Worm (Caenorhabditis elegans) whole organism, L3 larva: Measurements from ENCODE around the gene R08C7.8.

Source experiments
- R02D3.7 ChIP-seq: fragments of 150-350 bp; optimal IDR thresholded peaks from 2 replicates; lab custom pipeline; 2014; ENCODE audit warnings: missing biosample characterization, missing genetic modification characterization
- ZK546.5 ChIP-seq: sonication (generic microtip); optimal IDR thresholded peaks from 2 replicates; lab custom pipeline; 2017; ENCODE audit warnings: missing biosample characterization, missing genetic modification characterization
- ama-1 ChIP-seq: fragments of 150-350 bp; optimal IDR thresholded peaks from 2 replicates; lab custom pipeline; 2018
- ceh-82 ChIP-seq: fragments of 150-350 bp; optimal IDR thresholded peaks from 2 replicates; lab custom pipeline; 2014; ENCODE audit warnings: missing biosample characterization, missing genetic modification characterization
- ceh-9 ChIP-seq: sonication (generic microtip); optimal IDR thresholded peaks from 2 replicates; lab custom pipeline; 2018; ENCODE audit warnings: missing biosample characterization, missing genetic modification characterization
- daf-12 ChIP-seq: fragments of 150-350 bp; optimal IDR thresholded peaks from 2 replicates; lab custom pipeline; 2014; ENCODE audit warnings: missing biosample characterization, missing genetic modification reagents, missing genetic modification characterization
- egl-27 ChIP-seq: sonication (generic microtip); optimal IDR thresholded peaks from 4 replicates; lab custom pipeline; 2017; ENCODE audit warnings: missing biosample characterization, missing genetic modification reagents, missing genetic modification characterization
- egl-5 ChIP-seq: fragments of 150-350 bp; optimal IDR thresholded peaks from 2 replicates; lab custom pipeline; 2017; ENCODE audit warnings: missing biosample characterization, missing genetic modification reagents, missing genetic modification characterization, inconsistent platforms
- elt-1 ChIP-seq: fragments of 150-350 bp; optimal IDR thresholded peaks from 2 replicates; lab custom pipeline; 2014; ENCODE audit warnings: missing biosample characterization, missing genetic modification characterization
- elt-2 ChIP-seq: sonication (generic microtip); optimal IDR thresholded peaks from 2 replicates; lab custom pipeline; 2016; ENCODE audit warnings: missing genetic modification reagents, mild to moderate bottlenecking, missing genetic modification characterization, missing compliant biosample characterization
- elt-3 ChIP-seq, 3 experiments: fragments of 150-350 bp in 1 of 3; sonication (generic microtip) in 2 of 3; optimal IDR thresholded peaks; 2 replicates in 2 of 3; 4 replicates in 1 of 3; lab custom pipeline; 2014 to 2017; ENCODE audit warnings: missing biosample characterization in 3 of 3, missing genetic modification characterization in 3 of 3
- eor-1 ChIP-seq, 2 experiments: fragments of 150-350 bp; optimal IDR thresholded peaks; 2 replicates each; lab custom pipeline; 2014 to 2018; ENCODE audit warnings: missing biosample characterization in 2 of 2, missing genetic modification characterization in 2 of 2
- fos-1 ChIP-seq: fragments of 150-350 bp; optimal IDR thresholded peaks from 2 replicates; lab custom pipeline; 2014; ENCODE audit warnings: missing biosample characterization, missing genetic modification characterization
- hmg-11 ChIP-seq: sonication (generic microtip); optimal IDR thresholded peaks from 2 replicates; lab custom pipeline; 2016; ENCODE audit warnings: missing genetic modification characterization, missing compliant biosample characterization
- jun-1 ChIP-seq: fragments of 150-350 bp; optimal IDR thresholded peaks from 2 replicates; lab custom pipeline; 2014; ENCODE audit warnings: missing biosample characterization, missing genetic modification reagents, missing genetic modification characterization
- lin-15B ChIP-seq: fragments of 150-350 bp; optimal IDR thresholded peaks from 2 replicates; lab custom pipeline; 2014; ENCODE audit warnings: missing biosample characterization, missing genetic modification characterization
- lin-39 ChIP-seq: fragments of 150-350 bp; optimal IDR thresholded peaks from 2 replicates; lab custom pipeline; 2018; ENCODE audit warnings: missing biosample characterization, missing genetic modification reagents, missing genetic modification characterization
- lsy-12 ChIP-seq: sonication (generic microtip); optimal IDR thresholded peaks from 2 replicates; lab custom pipeline; 2016; ENCODE audit warnings: mild to moderate bottlenecking, missing genetic modification characterization, missing compliant biosample characterization
- mml-1 ChIP-seq: fragments of 150-350 bp; sonication (generic microtip); optimal IDR thresholded peaks from 3 replicates; lab custom pipeline; 2014; ENCODE audit warnings: missing biosample characterization, missing genetic modification characterization
- nfya-1 ChIP-seq: sonication (generic microtip); optimal IDR thresholded peaks from 2 replicates; lab custom pipeline; 2017; ENCODE audit warnings: missing genetic modification characterization, mild to moderate bottlenecking, missing compliant biosample characterization, antibody characterized with exemption, moderate library complexity; ENCODE audit not compliant: insufficient read depth
- nhr-11 ChIP-seq: fragments of 150-350 bp; optimal IDR thresholded peaks from 2 replicates; lab custom pipeline; 2014; ENCODE audit warnings: missing biosample characterization, missing genetic modification characterization
- nhr-12 ChIP-seq: fragments of 150-350 bp; optimal IDR thresholded peaks from 2 replicates; lab custom pipeline; 2014; ENCODE audit warnings: missing biosample characterization, missing genetic modification characterization
- nhr-23 ChIP-seq: fragments of 150-350 bp; optimal IDR thresholded peaks from 2 replicates; lab custom pipeline; 2014; ENCODE audit warnings: missing biosample characterization, missing genetic modification reagents, missing genetic modification characterization
- nhr-237 ChIP-seq: fragments of 150-350 bp; optimal IDR thresholded peaks from 2 replicates; lab custom pipeline; 2014; ENCODE audit warnings: missing biosample characterization, missing genetic modification characterization
- nhr-25 ChIP-seq: sonication (generic microtip); optimal IDR thresholded peaks from 2 replicates; lab custom pipeline; 2017; ENCODE audit warnings: missing biosample characterization, missing genetic modification characterization
- nhr-28 ChIP-seq: fragments of 150-350 bp; optimal IDR thresholded peaks from 2 replicates; lab custom pipeline; 2014; ENCODE audit warnings: missing biosample characterization, missing genetic modification characterization
- nhr-43 ChIP-seq: sonication (generic microtip); optimal IDR thresholded peaks from 2 replicates; lab custom pipeline; 2016; ENCODE audit warnings: mild to moderate bottlenecking, missing genetic modification characterization, missing compliant biosample characterization; ENCODE audit not compliant: poor library complexity, severe bottlenecking
- nhr-67 ChIP-seq: fragments of 150-350 bp; optimal IDR thresholded peaks from 2 replicates; lab custom pipeline; 2014; ENCODE audit warnings: missing biosample characterization, missing genetic modification characterization
- nhr-76 ChIP-seq: fragments of 150-350 bp; sonication (generic microtip); optimal IDR thresholded peaks from 5 replicates; lab custom pipeline; 2014; ENCODE audit warnings: missing biosample characterization, missing genetic modification characterization
- pha-4 ChIP-seq: fragments of 150-350 bp; optimal IDR thresholded peaks from 2 replicates; lab custom pipeline; 2014; ENCODE audit warnings: missing biosample characterization, missing genetic modification reagents, missing genetic modification characterization
- pqm-1 ChIP-seq: fragments of 150-350 bp; optimal IDR thresholded peaks from 2 replicates; lab custom pipeline; 2017; ENCODE audit warnings: missing biosample characterization, missing genetic modification characterization, inconsistent platforms
- skn-1 ChIP-seq: fragments of 150-350 bp; optimal IDR thresholded peaks from 2 replicates; lab custom pipeline; 2014; ENCODE audit warnings: missing biosample characterization, missing genetic modification characterization
- snpc-4 ChIP-seq: fragments of 150-350 bp; optimal IDR thresholded peaks from 2 replicates; lab custom pipeline; 2014; ENCODE audit warnings: missing biosample characterization, missing genetic modification characterization
- tbx-2 ChIP-seq: sonication (generic microtip); optimal IDR thresholded peaks from 2 replicates; lab custom pipeline; 2016; ENCODE audit warnings: mild to moderate bottlenecking, missing genetic modification characterization, missing compliant biosample characterization
- unc-39 ChIP-seq: sonication (generic microtip); optimal IDR thresholded peaks from 4 replicates; lab custom pipeline; 2017; ENCODE audit warnings: missing biosample characterization, missing genetic modification characterization
- zag-1 ChIP-seq: fragments of 150-350 bp; optimal IDR thresholded peaks from 2 replicates; lab custom pipeline; 2014; ENCODE audit warnings: missing biosample characterization, missing genetic modification characterization
- ztf-4 ChIP-seq: fragments of 150-350 bp; optimal IDR thresholded peaks from 2 replicates; lab custom pipeline; 2014; ENCODE audit warnings: missing biosample characterization, missing genetic modification characterization

The R08C7.8 gene

DNA sequence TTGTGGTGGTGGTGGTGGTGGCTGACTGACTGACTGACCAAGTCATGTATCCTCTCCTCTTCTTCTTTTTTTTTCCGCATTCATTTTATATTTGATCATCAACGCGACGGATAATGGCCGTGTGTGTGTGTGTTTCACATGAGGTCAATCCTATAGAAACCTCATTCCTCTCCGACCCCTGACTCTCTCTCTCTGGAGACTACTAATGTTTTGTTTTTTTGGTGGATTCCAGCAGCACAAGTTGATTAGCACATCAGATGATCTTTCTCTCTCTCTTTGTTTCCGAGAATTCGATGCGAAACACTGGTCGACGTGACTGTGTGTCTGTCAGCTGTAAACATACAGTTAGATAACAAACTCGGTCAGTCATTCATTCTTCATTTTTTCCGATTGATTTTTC, 29.2 kb downstream of the R08C7.8 start, which contains the start of gene Y24D9A.7:
TSS of gene Y24D9A.7 (minus strand) at position 46 of the 400 bp plus-strand sequence.
- no peak for TF ChIP-seq zag-1 (tag; lab: Kevin White, UChicago)
- no peak for TF ChIP-seq lin-15B (tag; lab: Kevin White, UChicago)
- no peak for TF ChIP-seq ztf-4 (tag; lab: Kevin White, UChicago)
- no peak for TF ChIP-seq hmg-11 (tag; lab: Kevin White, UChicago)
- TF ChIP-seq nhr-67 (tag; lab: Kevin White, UChicago) = no peak
- TF ChIP-seq skn-1 (tag; lab: Kevin White, UChicago) = no peak
- TF ChIP-seq daf-12 (tag; lab: Kevin White, UChicago) = no peak
- no peak for TF ChIP-seq jun-1
- TF ChIP-seq nhr-23 (tag; lab: Kevin White, UChicago) = peak; percentile 42
- TF ChIP-seq tbx-2 (tag; lab: Kevin White, UChicago) = no peak
- TF ChIP-seq mml-1 (tag; lab: Kevin White, UChicago) = no peak
- TF ChIP-seq elt-1 (tag; lab: Kevin White, UChicago) = no peak
- no peak for TF ChIP-seq nhr-11 (tag; lab: Kevin White, UChicago)
- TF ChIP-seq eor-1 (tag; optimal IDR thresholded peaks at IDR 0.05; lab: Kevin White, UChicago) = no peak
- TF ChIP-seq nhr-43 (tag; lab: Kevin White, UChicago) = peak; percentile 66
- TF ChIP-seq egl-27 (tag; lab: Kevin White, UChicago) = no peak
- TF ChIP-seq nhr-28 = no peak
- TF ChIP-seq egl-5 (tag; lab: Kevin White, UChicago) = peak; percentile 78
- TF ChIP-seq ceh-82 (tag; lab: Kevin White, UChicago) = no peak
- peak; percentile 33 for TF ChIP-seq pha-4 (tag; lab: Kevin White, UChicago)
- no peak for TF ChIP-seq unc-39 (tag; lab: Kevin White, UChicago)
- TF ChIP-seq fos-1 (tag; lab: Kevin White, UChicago) = no peak
- no peak for TF ChIP-seq ama-1 (lab: Kevin White, UChicago)
- TF ChIP-seq R02D3.7 (tag; lab: Kevin White, UChicago) = no peak
- no peak for TF ChIP-seq nhr-12
- peak; percentile 45 for TF ChIP-seq lin-39 (tag; lab: Kevin White, UChicago)
- TF ChIP-seq pqm-1 = peak; percentile 8
- peak; percentile 19 for TF ChIP-seq nfya-1
- no peak for TF ChIP-seq elt-3 (tag; optimal IDR thresholded peaks at IDR 0.05; lab: Kevin White, UChicago)
- peak; percentile 24 for TF ChIP-seq elt-2 (tag; lab: Kevin White, UChicago)
- TF ChIP-seq lsy-12 (tag; lab: Kevin White, UChicago) = peak; percentile 5
- TF ChIP-seq nhr-76 (tag; lab: Kevin White, UChicago) = no peak
- TF ChIP-seq nhr-237 = no peak
- no peak for TF ChIP-seq snpc-4 (tag; lab: Kevin White, UChicago)
- TF ChIP-seq ceh-9 (tag; lab: Kevin White, UChicago) = no peak

- TF ChIP-seq ztf-4 (tag; lab: Kevin White, UChicago) (peak; percentile 37), pha-4 (tag; lab: Kevin White, UChicago) (peak; percentile 2), egl-5 (tag; lab: Kevin White, UChicago) (no peak), nhr-237 (no peak), nfya-1 (peak; percentile 35)
Observed at ce11 chrIV:4403870-4404269, 30.5 kb downstream of the R08C7.8 start.

DNA sequence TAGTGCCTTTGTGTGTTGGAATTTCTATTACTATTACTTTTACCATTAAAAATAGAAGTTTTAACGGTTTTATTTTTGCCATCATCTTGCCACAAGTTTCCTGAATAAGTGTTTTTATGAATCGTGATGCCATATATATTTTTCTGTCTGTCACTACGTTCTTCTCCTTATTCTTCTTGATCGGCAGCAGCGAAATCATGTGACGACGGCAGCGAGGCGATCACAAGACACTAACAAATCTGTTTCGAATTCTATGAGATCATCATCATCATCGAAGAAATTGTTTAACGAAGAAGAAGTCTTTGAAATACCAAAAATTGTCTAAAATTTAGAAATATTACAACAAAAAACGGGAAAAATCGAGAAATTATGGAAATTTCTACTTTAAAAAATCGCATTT, 31.9 kb downstream of the R08C7.8 start:
- no peak for TF ChIP-seq ZK546.5 (tag; lab: Kevin White, UChicago)
- TF ChIP-seq ama-1 (lab: Kevin White, UChicago) = peak; percentile 14
- TF ChIP-seq nhr-43 (tag; lab: Kevin White, UChicago) = peak; percentile 49
- no peak for TF ChIP-seq lin-39 (tag; lab: Kevin White, UChicago)
- no peak for TF ChIP-seq zag-1 (tag; lab: Kevin White, UChicago)
- TF ChIP-seq nhr-67 (tag; lab: Kevin White, UChicago) = no peak
- no peak for TF ChIP-seq ceh-9 (tag; lab: Kevin White, UChicago)
- no peak for TF ChIP-seq nhr-28
- peak; percentile 14 for TF ChIP-seq nfya-1
- peak; percentile 61 for TF ChIP-seq nhr-23 (tag; lab: Kevin White, UChicago)
- TF ChIP-seq nhr-25 (tag; lab: Kevin White, UChicago) = peak; percentile 75
